Worm (Caenorhabditis elegans) whole organism, mixed stage, embryonic: ENCODE measurements around the gene T16A1.2.

ENCODE experiments used
- M03D4.4 ChIP-seq: sonication (generic microtip); optimal IDR thresholded peaks from 2 replicates; lab custom pipeline; 2017; ENCODE audit warnings: mild to moderate bottlenecking, missing genetic modification characterization, missing compliant biosample characterization
- bed-3 ChIP-seq: fragments of 200-800 bp; sonication (Bioruptor generic); optimal IDR thresholded peaks from 3 replicates; lab custom pipeline; 2018; ENCODE audit warnings: mild to moderate bottlenecking, missing genetic modification characterization, moderate library complexity, missing compliant biosample characterization
- ceh-43 ChIP-seq: fragments of 200-800 bp; sonication (Bioruptor generic); optimal IDR thresholded peaks from 2 replicates; lab custom pipeline; 2018; ENCODE audit warnings: mild to moderate bottlenecking, missing genetic modification characterization, moderate library complexity, missing compliant biosample characterization
- ceh-83 ChIP-seq: fragments of 200-800 bp; sonication (Bioruptor generic); optimal IDR thresholded peaks from 2 replicates; lab custom pipeline; 2018; ENCODE audit warnings: mild to moderate bottlenecking, missing genetic modification characterization, missing compliant biosample characterization
- ces-1 ChIP-seq: fragments of 150-350 bp; optimal IDR thresholded peaks from 2 replicates; lab custom pipeline; 2014; ENCODE audit warnings: missing biosample characterization, missing genetic modification reagents, missing genetic modification characterization
- cnd-1 ChIP-seq: fragments of 200-800 bp; sonication (Bioruptor generic); optimal IDR thresholded peaks from 2 replicates; lab custom pipeline; 2018; ENCODE audit warnings: mild to moderate bottlenecking, missing genetic modification characterization, missing compliant biosample characterization
- drap-1 ChIP-seq: fragments of 200-800 bp; sonication (Bioruptor generic); optimal IDR thresholded peaks from 3 replicates; lab custom pipeline; 2018; ENCODE audit warnings: mild to moderate bottlenecking, missing genetic modification characterization, missing compliant biosample characterization
- elt-3 ChIP-seq: fragments of 150-350 bp; optimal IDR thresholded peaks from 2 replicates; lab custom pipeline; 2014; ENCODE audit warnings: missing biosample characterization, missing genetic modification characterization
- lin-13 ChIP-seq: fragments of 150-350 bp; optimal IDR thresholded peaks from 2 replicates; lab custom pipeline; 2014; ENCODE audit warnings: missing biosample characterization, missing genetic modification characterization
- lin-32 ChIP-seq: fragments of 200-800 bp; sonication (Bioruptor generic); optimal IDR thresholded peaks from 2 replicates; lab custom pipeline; 2018; ENCODE audit warnings: mild to moderate bottlenecking, missing genetic modification characterization, missing compliant biosample characterization
- nhr-237 ChIP-seq: fragments of 150-350 bp; optimal IDR thresholded peaks from 2 replicates; lab custom pipeline; 2014; ENCODE audit warnings: missing biosample characterization, missing genetic modification characterization
- nhr-76 ChIP-seq: sonication (generic microtip); optimal IDR thresholded peaks from 2 replicates; lab custom pipeline; 2017; ENCODE audit warnings: missing biosample characterization, missing genetic modification characterization
- tbx-8 ChIP-seq: fragments of 200-800 bp; sonication (Bioruptor generic); optimal IDR thresholded peaks from 2 replicates; lab custom pipeline; 2018; ENCODE audit warnings: mild to moderate bottlenecking, missing genetic modification characterization, moderate library complexity, missing compliant biosample characterization
- unc-62 ChIP-seq: fragments of 150-350 bp; optimal IDR thresholded peaks from 2 replicates; lab custom pipeline; 2014; ENCODE audit warnings: missing biosample characterization, missing genetic modification reagents, missing genetic modification characterization

Gene T16A1.2

DNA sequence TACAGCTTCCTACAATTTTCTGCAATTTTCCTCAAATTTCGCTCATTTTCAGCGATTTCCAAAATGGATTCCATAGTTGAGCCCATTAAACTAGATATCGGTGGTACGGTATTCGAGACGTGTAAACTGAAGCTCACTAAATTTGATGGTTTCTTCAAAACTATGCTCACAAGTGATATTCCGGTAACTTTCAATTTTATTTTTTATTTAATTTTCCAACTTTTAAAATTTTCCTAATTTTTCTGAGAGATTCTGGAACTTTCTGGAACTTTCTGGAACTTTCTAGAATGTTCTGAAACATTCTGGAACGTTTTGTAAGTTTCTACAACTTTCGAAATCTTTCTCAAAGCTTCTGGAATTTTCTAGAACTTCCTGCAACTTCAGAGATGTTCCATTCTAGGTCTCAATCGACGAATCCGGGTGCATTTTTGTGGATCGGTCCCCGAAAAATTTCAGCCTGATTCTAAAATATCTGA lies 51.5 kb downstream of the T16A1.2 start, which contains the start of gene C40A11.2:
Gene C40A11.2 (plus strand): TSS at position 51 of the 476 bp plus-strand sequence.
- TF ChIP-seq tbx-8 (GFP tag; lab: Kevin White, UChicago) (no peak), nhr-237 (tag; lab: Kevin White, UChicago) (no peak), lin-13 (no peak), elt-3 (no peak), lin-32 (GFP tag; lab: Kevin White, UChicago) (no peak), bed-3 (no peak), nhr-76 (no peak), ceh-83 (no peak), ceh-43 (GFP tag; lab: Kevin White, UChicago) (no peak), cnd-1 (tag; lab: Kevin White, UChicago) (no peak), unc-62 (GFP tag; lab: Kevin White, UChicago) (no peak), drap-1 (GFP tag; lab: Kevin White, UChicago) (no peak), ces-1 (no peak), M03D4.4 (no peak)
- TF ChIP-seq, all 35 proteins: peak for 0
